Fruit fly (Drosophila melanogaster) whole organism, wandering third instar larva: ENCODE measurements around the gene CG13461.

Source experiments
- CG9705 ChIP-seq: fragments of 200-800 bp; sonication (Bioruptor generic); optimal IDR thresholded peaks from 2 replicates; lab custom pipeline; 2018; ENCODE audit warnings: missing biosample characterization, mild to moderate bottlenecking, missing genetic modification characterization
- CrebA ChIP-seq: fragments of 200-800 bp; sonication (Bioruptor generic); optimal IDR thresholded peaks from 2 replicates; lab custom pipeline; 2016; ENCODE audit warnings: missing biosample characterization, mild to moderate bottlenecking, missing genetic modification characterization, borderline replicate concordance
- Dfd ChIP-seq: fragments of >200 bp; optimal IDR thresholded peaks from 2 replicates; lab custom pipeline; 2017; ENCODE audit warnings: missing biosample characterization, missing genetic modification characterization
- Dif ChIP-seq: fragments of 200-275, 200-300 bp; sonication (Bioruptor generic); optimal IDR thresholded peaks from 2 replicates; lab custom pipeline; 2018; ENCODE audit warnings: missing biosample characterization, missing genetic modification characterization; ENCODE audit not compliant: partially characterized antibody
- GATAd ChIP-seq: sonication (Bioruptor generic); optimal IDR thresholded peaks from 2 replicates; lab custom pipeline; 2016; ENCODE audit warnings: missing biosample characterization, missing genetic modification characterization
- HLH106 ChIP-seq: fragments of 200-800 bp; optimal IDR thresholded peaks from 3 replicates; lab custom pipeline; 2019; ENCODE audit warnings: missing biosample characterization, mild to moderate bottlenecking, missing genetic modification characterization, moderate library complexity
- Hnf4 ChIP-seq: fragments of 200-800 bp; sonication (Bioruptor generic); optimal IDR thresholded peaks from 2 replicates; lab custom pipeline; 2016; ENCODE audit warnings: missing biosample characterization, mild to moderate bottlenecking, missing genetic modification characterization
- Hr78 ChIP-seq: fragments of >200 bp; optimal IDR thresholded peaks from 2 replicates; lab custom pipeline; 2017; ENCODE audit warnings: missing biosample characterization, missing genetic modification characterization
- Hr83 ChIP-seq: fragments of 200-300 bp; sonication (Bioruptor generic); optimal IDR thresholded peaks from 2 replicates; lab custom pipeline; 2016; ENCODE audit warnings: missing biosample characterization, mild to moderate bottlenecking, missing genetic modification characterization, moderate library complexity; ENCODE audit not compliant: poor library complexity, severe bottlenecking
- Jra ChIP-seq: sonication (Bioruptor generic); optimal IDR thresholded peaks from 2 replicates; lab custom pipeline; 2016; ENCODE audit warnings: missing biosample characterization, missing genetic modification characterization
- N ChIP-seq: fragments of >200 bp; optimal IDR thresholded peaks from 2 replicates; lab custom pipeline; 2018; ENCODE audit warnings: missing biosample characterization, missing external identifiers, missing genetic modification characterization
- OdsH ChIP-seq: fragments of 200-800 bp; sonication (Bioruptor generic); optimal IDR thresholded peaks from 2 replicates; lab custom pipeline; 2016; ENCODE audit warnings: missing biosample characterization, mild to moderate bottlenecking, missing genetic modification characterization
- Rel ChIP-seq, 2 experiments: fragments of 200-800 bp; sonication (Bioruptor generic) in 1 of 2; optimal IDR thresholded peaks; 2 replicates in 1 of 2; 3 replicates in 1 of 2; lab custom pipeline; 2016 to 2019; ENCODE audit warnings: mild to moderate bottlenecking in 2 of 2, missing biosample characterization in 2 of 2, missing genetic modification characterization in 2 of 2, moderate library complexity in 1 of 2
- Sp1 ChIP-seq: fragments of 200-800 bp; sonication (Bioruptor generic); optimal IDR thresholded peaks from 3 replicates; lab custom pipeline; 2019; ENCODE audit warnings: missing biosample characterization, mild to moderate bottlenecking, missing genetic modification characterization, moderate library complexity
- Vsx2 ChIP-seq: fragments of 200-300, 225-300 bp; sonication (Bioruptor generic); optimal IDR thresholded peaks from 2 replicates; lab custom pipeline; 2018; ENCODE audit warnings: missing biosample characterization, missing genetic modification characterization; ENCODE audit not compliant: partially characterized antibody
- br ChIP-seq: fragments of 200-800 bp; sonication (Bioruptor generic); optimal IDR thresholded peaks from 2 replicates; lab custom pipeline; 2016; ENCODE audit warnings: missing biosample characterization, missing genetic modification characterization
- brk ChIP-seq: fragments of 200-800 bp; sonication (Bioruptor generic); optimal IDR thresholded peaks from 2 replicates; lab custom pipeline; 2016; ENCODE audit warnings: missing biosample characterization, mild to moderate bottlenecking, missing genetic modification characterization
- dl ChIP-seq, 2 experiments: fragments of 175-275, 200-275 bp in 1 of 2; fragments of 200-275 bp in 1 of 2; sonication (Bioruptor generic); optimal IDR thresholded peaks; lab custom pipeline; 2018; ENCODE audit warnings: mild to moderate bottlenecking in 2 of 2, missing biosample characterization in 2 of 2, missing genetic modification characterization in 2 of 2, moderate library complexity in 2 of 2; ENCODE audit not compliant: partially characterized antibody in 2 of 2, insufficient read depth in 1 of 2
- dmrt93B ChIP-seq: fragments of 200-800 bp; sonication (Bioruptor generic); optimal IDR thresholded peaks from 2 replicates; lab custom pipeline; 2018; ENCODE audit warnings: missing biosample characterization, mild to moderate bottlenecking, missing genetic modification characterization
- dsf ChIP-seq: sonication (Bioruptor generic); optimal IDR thresholded peaks from 2 replicates; lab custom pipeline; 2016; ENCODE audit warnings: missing biosample characterization, missing genetic modification characterization, borderline replicate concordance
- ey ChIP-seq: fragments of 200-800 bp; sonication (Bioruptor generic); optimal IDR thresholded peaks from 2 replicates; lab custom pipeline; 2016; ENCODE audit warnings: missing biosample characterization, missing genetic modification characterization
- foxo ChIP-seq, 2 experiments: fragments of 200-800 bp; sonication (Bioruptor generic); optimal IDR thresholded peaks; 2 replicates in 1 of 2; 3 replicates in 1 of 2; lab custom pipeline; 2016 to 2017; ENCODE audit warnings: missing biosample characterization in 2 of 2, missing genetic modification characterization in 2 of 2
- fru ChIP-seq: fragments of 200-800 bp; sonication (Bioruptor generic); optimal IDR thresholded peaks from 3 replicates; lab custom pipeline; 2016; ENCODE audit warnings: missing biosample characterization, mild to moderate bottlenecking, missing genetic modification characterization
- h ChIP-seq: fragments of 200-800 bp; sonication (Bioruptor generic); optimal IDR thresholded peaks from 3 replicates; lab custom pipeline; 2016; ENCODE audit warnings: missing biosample characterization, mild to moderate bottlenecking, missing genetic modification characterization
- jim ChIP-seq: fragments of 175-275, 200-325 bp; sonication (Bioruptor generic); optimal IDR thresholded peaks from 2 replicates; lab custom pipeline; 2016; ENCODE audit warnings: missing biosample characterization, mild to moderate bottlenecking, missing genetic modification characterization
- lola ChIP-seq: fragments of >200 bp; optimal IDR thresholded peaks from 2 replicates; lab custom pipeline; 2017; ENCODE audit warnings: missing biosample characterization, missing genetic modification characterization
- psq ChIP-seq: fragments of 200-800 bp; sonication (Bioruptor generic); optimal IDR thresholded peaks from 3 replicates; lab custom pipeline; 2017; ENCODE audit warnings: missing biosample characterization, mild to moderate bottlenecking, missing genetic modification characterization, moderate library complexity
- rgr ChIP-seq: fragments of 200-800 bp; sonication (Bioruptor generic); optimal IDR thresholded peaks from 3 replicates; lab custom pipeline; 2016; ENCODE audit warnings: missing biosample characterization, mild to moderate bottlenecking, missing genetic modification characterization
- sage ChIP-seq: fragments of 200-800 bp; sonication (Bioruptor generic); optimal IDR thresholded peaks from 2 replicates; lab custom pipeline; 2016; ENCODE audit warnings: missing biosample characterization, mild to moderate bottlenecking, missing genetic modification characterization
- sv ChIP-seq: fragments of 200-800 bp; sonication (Bioruptor generic); optimal IDR thresholded peaks from 3 replicates; lab custom pipeline; 2016; ENCODE audit warnings: missing biosample characterization, missing genetic modification characterization
- tai ChIP-seq: sonication (Bioruptor generic); optimal IDR thresholded peaks from 2 replicates; lab custom pipeline; 2016; ENCODE audit warnings: missing biosample characterization, missing genetic modification characterization
- usp ChIP-seq: fragments of >200 bp; optimal IDR thresholded peaks from 2 replicates; lab custom pipeline; 2017; ENCODE audit warnings: missing biosample characterization, missing genetic modification characterization
- woc ChIP-seq: sonication (Bioruptor generic); optimal IDR thresholded peaks from 2 replicates; lab custom pipeline; 2016; ENCODE audit warnings: missing biosample characterization, mild to moderate bottlenecking, missing genetic modification characterization

The CG13461 gene

dm6 chr3L:15009681-15010080 is 42.6 kb downstream of the CG13461 start:
- TF ChIP-seq Hr83 (GFP tag; lab: Kevin White, UChicago) (no peak), Dfd (GFP tag; lab: Kevin White, UChicago) (no peak), Hnf4 (no peak), rgr (GFP tag; lab: Kevin White, UChicago) (no peak), Rel (GFP tag; optimal IDR thresholded peaks at IDR 0.05; lab: Kevin White, UChicago) (no peak), Rel (tag; optimal IDR thresholded peaks at IDR 0.05; lab: Kevin White, UChicago) (no peak), psq (GFP tag; lab: Kevin White, UChicago) (no peak), brk (no peak), lola (GFP tag; lab: Kevin White, UChicago) (no peak), dmrt93B (GFP tag; lab: Kevin White, UChicago) (no peak), usp (GFP tag; lab: Kevin White, UChicago) (no peak), h (no peak), dsf (GFP tag; lab: Kevin White, UChicago) (no peak), tai (GFP tag; lab: Kevin White, UChicago) (no peak), sv (GFP tag; lab: Kevin White, UChicago) (no peak), jim (GFP tag; lab: Kevin White, UChicago) (no peak), fru (GFP tag; lab: Kevin White, UChicago) (no peak)
- TF ChIP-seq, all 38 proteins: peak for 0

dm6 chr3L:15007271-15007948 is 44.9 kb downstream of the CG13461 start:
- no peak for TF ChIP-seq sv (GFP tag; lab: Kevin White, UChicago)
- TF ChIP-seq HLH106 (tag; lab: Kevin White, UChicago), result peak; percentile 24
- TF ChIP-seq psq (GFP tag; lab: Kevin White, UChicago), result peak; percentile 7
- no peak for TF ChIP-seq CG9705 (GFP tag; lab: Kevin White, UChicago)

- TF ChIP-seq HLH106 (tag; lab: Kevin White, UChicago), result peak; percentile 40
- TF ChIP-seq psq (GFP tag; lab: Kevin White, UChicago), result peak; percentile 11
- peak; percentile 70 for TF ChIP-seq fru (GFP tag; lab: Kevin White, UChicago)
- TF ChIP-seq woc (GFP tag; lab: Kevin White, UChicago), result peak; percentile 4
- TF ChIP-seq dl (GFP tag; optimal IDR thresholded peaks at IDR 0.05; lab: Kevin White, UChicago; ENCODE audit: insufficient read depth in 1 of 2, partially characterized antibody in 2 of 2), result no peak
- peak; percentile 12 for TF ChIP-seq Jra (GFP tag; lab: Kevin White, UChicago)
- peak; percentile 58 for TF ChIP-seq h
- TF ChIP-seq OdsH (GFP tag; lab: Kevin White, UChicago), result peak; percentile 25
- TF ChIP-seq rgr (GFP tag; lab: Kevin White, UChicago), result peak; percentile 44
- TF ChIP-seq GATAd (GFP tag; lab: Kevin White, UChicago), result no peak
- no peak for TF ChIP-seq Vsx2
- no peak for TF ChIP-seq Dfd (GFP tag; lab: Kevin White, UChicago)
- peak in 1 of 2 experiments; percentile 75 for TF ChIP-seq foxo (GFP tag; optimal IDR thresholded peaks at IDR 0.05; lab: Kevin White, UChicago)
- TF ChIP-seq sage, result no peak
- no peak for TF ChIP-seq sv (GFP tag; lab: Kevin White, UChicago)
- TF ChIP-seq br (GFP tag; lab: Kevin White, UChicago), result peak; percentile 61
- no peak for TF ChIP-seq N (GFP tag; lab: Kevin White, UChicago)
- TF ChIP-seq CrebA (GFP tag; lab: Kevin White, UChicago), result no peak
- peak; percentile 47 for TF ChIP-seq ey (GFP tag; lab: Kevin White, UChicago)
- TF ChIP-seq usp (GFP tag; lab: Kevin White, UChicago), result no peak
- peak; percentile 51 for TF ChIP-seq Hnf4
- no peak for TF ChIP-seq Dif
- no peak for TF ChIP-seq dsf (GFP tag; lab: Kevin White, UChicago)
- TF ChIP-seq Sp1, result peak; percentile 23
- TF ChIP-seq brk, result no peak
- no peak for TF ChIP-seq Hr78 (GFP tag; lab: Kevin White, UChicago)
Measured at dm6 chr3L:15006825-15007224, 45.5 kb downstream of the CG13461 start.
